Fruit fly (Drosophila melanogaster) whole organism, larva: ENCODE measurements around the gene ago.

ENCODE experiments used
- noc ChIP-seq: fragments of 200-800 bp; sonication (Bioruptor generic); optimal IDR thresholded peaks from 3 replicates; lab custom pipeline; 2019; ENCODE audit warnings: missing biosample characterization, mild to moderate bottlenecking, missing genetic modification characterization, moderate library complexity

Gene ago

DNA sequence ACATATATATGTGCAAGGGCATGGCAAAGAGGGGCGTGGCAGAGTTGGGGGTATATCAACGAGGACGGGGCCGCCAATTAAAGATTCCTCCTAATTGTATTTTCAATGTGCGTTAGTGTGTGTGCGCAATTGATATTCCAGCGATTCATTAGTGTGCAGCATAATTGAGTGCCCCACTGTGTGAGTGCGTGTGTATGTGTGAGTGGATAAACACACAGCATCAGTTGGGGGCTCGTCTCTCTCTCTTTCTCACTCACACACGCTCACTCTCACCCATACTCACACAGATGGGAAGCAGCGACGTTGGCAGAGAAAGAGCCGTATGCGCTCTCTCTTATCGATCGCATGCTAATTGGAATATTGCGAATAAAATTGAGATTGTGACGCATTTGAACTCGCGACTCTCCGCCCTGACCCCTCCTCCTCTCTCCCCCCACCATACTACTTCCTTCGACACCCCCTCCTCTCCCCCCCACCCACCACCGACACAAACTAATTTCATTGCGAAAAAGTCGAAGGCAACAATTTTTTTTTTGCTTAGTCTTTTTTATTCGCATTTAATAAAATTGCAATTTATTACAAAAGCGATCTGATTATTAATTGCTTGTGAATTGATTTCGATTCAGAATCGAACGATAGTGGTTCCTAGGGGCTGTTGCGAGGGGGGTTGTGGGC is 20.4 kb downstream of the ago start:
- no peak for TF ChIP-seq noc (tag; lab: Kevin White, UChicago)

DNA sequence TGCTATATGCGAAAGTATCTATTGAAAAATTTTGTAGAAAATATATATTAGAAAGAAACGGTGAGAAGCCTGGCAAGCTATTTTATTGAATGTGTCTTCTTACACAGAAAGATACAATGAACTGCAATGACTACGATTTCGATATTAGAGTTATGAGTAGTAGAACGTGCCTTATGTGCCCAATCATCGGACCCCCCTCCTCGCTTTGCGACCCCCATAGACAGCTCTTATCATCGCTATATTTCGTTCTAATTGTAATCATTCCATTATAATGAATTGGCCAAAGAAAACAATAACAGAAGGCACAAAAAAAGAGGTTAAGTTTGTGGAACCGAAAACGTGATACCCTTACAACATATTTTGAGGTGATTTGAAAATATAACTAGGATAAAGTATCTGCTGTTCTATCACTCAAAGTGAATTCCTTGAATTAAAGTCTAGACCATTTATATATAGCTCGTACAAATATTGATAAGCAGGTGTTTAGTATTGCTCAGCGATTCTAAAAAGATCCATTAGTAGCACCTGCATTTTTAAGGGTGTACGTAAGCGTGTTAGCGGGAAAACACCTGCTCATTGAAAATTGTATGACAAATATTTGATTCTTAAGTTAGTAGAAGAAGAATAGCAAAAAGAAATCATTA is 21.3 kb downstream of the ago start:
- TF ChIP-seq noc (tag; lab: Kevin White, UChicago): peak; percentile 50

DNA sequence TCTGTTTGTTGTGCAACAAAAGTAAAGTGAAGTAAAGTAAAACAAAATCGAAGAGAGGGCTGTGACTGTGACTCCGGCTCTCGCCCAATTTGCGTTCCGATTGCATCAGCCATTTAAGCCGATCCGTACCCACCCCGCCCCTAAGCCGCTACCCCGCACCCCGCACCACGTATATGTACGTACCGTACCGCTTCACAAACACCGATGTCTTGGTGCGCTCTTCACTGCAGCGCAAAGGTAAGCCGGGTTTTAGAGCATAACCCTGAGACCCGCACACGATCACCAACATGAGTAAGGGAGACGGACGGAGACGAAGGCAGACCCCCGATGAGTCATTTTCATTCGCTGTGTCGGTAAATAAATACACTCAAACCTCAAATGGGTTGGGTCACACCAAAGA is 21.9 kb downstream of the ago start:
- TF ChIP-seq noc (tag; lab: Kevin White, UChicago): no peak

DNA sequence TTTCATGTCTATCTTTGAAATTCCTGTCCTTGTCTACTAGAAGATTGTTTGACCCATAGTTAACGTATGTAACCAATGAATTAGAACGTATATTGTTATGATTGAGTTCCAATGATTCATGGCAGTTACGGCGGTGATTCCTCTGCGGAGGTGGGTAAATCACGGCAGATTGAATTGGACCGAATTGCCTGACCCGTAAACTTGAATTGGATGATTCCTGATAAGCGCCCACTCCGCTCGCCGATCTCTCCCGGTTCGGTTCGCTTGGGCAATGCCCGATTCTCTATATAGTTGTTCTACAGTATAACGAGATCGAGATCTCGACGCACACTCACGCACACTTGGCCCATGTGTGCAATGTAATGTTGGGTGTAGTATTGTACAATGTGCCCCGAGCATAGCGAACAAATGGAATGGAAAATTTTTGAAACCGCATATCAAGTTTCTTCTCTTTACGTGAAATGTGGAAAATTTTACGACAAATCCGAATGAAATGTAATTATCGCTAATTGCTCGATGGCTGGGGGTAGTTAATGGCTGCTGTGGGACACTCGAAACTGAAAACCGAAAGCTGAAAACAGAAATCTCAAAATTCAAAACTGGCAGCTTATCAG is 22.6 kb downstream of the ago start:
- no peak for TF ChIP-seq noc (tag; lab: Kevin White, UChicago)

DNA sequence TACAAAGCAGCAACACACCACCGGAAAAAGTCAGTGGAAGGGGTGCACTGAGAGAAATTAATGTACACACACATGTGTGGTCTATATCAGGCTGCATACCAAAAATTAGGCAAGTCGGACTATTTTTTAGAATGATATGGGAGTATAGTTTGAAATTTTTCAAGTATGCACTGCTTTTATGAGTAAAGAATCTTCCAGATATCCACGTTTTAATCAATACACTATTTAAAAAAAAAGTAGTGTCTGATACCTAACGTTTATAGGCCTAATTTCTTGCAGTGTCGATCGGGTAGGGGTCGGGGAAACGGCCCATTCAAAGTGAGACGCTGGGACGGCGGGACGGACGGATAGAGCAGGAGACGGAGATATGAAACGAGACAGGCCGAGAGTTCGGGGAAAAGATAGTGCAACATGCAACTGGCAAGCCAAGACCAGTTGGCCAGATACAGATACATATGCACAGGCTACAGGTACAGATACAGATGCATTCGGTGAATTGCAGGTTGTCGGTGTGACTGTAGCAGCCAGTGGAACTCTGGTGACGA is 23.7 kb downstream of the ago start:
- TF ChIP-seq noc (tag; lab: Kevin White, UChicago): no peak

DNA sequence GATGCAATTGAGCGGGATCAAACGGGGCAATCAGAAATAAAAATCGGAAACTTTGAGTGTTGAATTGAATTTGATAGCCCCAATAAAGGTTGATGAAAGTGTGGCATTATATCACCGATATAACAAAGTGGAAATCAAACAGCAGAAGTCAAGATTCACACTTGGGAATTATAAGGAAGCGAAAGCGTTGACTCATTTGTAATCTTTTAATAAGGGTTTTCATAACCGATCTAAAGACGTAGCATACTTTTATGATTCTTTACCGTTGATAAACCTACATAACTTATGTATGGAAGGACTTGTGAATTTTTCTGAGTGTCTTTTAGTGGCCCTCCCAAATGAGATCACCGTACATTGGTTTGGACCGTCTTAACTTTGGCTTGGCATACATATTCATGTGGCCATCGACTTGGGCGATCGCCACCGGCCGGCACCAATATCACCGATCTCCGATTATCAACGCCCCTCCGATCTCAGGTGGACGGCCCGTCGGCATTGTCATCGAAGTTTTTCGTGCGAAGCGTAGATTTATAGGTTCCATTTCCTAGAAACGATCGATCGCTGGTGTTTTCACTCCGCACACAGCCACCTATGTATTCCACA is 24.6 kb downstream of the ago start:
- TF ChIP-seq noc (tag; lab: Kevin White, UChicago): no peak

DNA sequence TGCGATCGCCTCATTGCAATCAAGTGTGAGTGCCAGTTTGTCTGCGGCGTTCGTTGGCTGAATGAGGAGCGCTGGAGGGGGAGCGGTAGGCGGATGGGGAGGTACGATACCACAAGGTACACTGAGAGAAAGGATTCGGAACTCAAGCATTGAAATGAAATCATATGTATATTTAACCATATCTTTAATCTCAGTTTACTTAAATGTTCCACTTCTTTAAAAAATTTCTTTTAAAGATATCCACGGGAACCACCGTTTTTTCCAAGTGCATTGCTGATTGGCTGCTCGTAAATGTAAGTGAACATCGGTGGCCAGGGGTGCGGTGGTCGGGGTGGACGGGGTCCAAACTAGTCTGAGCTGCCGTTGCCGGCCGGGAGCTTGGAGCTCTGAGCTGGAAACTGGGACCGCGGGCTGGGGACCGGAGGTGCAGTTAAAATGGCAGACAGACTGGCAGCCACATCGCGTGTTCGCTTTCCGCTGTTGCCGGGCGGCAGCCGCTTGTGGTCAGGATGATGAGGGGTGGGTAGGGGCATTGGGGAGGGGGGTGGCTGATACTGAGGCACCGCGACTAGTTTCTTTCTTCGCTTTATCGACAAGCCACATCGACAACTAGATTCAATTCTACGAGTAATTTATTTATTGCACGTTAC is 25.8 kb downstream of the ago start:
- TF ChIP-seq noc (tag; lab: Kevin White, UChicago): no peak

DNA sequence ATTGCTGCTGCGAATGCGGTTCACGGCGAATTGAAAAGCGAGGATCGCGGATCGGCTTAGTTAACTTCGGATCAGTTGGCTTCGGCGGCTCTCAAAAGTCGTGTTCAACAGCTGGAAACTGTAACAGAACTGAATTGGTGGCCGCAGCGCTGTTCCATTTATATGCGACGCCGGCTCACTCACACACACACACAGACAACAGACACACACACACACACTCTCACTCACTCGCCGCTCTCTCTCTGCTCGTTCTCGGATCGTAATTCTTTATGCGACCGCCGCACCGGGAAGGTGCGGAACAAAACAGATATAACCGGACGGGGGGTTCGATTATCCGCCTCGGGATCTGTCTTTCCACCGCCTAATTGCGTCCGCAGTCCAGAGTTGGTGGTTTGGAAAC is 26.9 kb downstream of the ago start, which contains the start of gene CG46460:
Gene CG46460, minus strand, starts transcription at position 139 of the 400 bp plus-strand sequence.
- no peak for TF ChIP-seq noc (tag; lab: Kevin White, UChicago)

DNA sequence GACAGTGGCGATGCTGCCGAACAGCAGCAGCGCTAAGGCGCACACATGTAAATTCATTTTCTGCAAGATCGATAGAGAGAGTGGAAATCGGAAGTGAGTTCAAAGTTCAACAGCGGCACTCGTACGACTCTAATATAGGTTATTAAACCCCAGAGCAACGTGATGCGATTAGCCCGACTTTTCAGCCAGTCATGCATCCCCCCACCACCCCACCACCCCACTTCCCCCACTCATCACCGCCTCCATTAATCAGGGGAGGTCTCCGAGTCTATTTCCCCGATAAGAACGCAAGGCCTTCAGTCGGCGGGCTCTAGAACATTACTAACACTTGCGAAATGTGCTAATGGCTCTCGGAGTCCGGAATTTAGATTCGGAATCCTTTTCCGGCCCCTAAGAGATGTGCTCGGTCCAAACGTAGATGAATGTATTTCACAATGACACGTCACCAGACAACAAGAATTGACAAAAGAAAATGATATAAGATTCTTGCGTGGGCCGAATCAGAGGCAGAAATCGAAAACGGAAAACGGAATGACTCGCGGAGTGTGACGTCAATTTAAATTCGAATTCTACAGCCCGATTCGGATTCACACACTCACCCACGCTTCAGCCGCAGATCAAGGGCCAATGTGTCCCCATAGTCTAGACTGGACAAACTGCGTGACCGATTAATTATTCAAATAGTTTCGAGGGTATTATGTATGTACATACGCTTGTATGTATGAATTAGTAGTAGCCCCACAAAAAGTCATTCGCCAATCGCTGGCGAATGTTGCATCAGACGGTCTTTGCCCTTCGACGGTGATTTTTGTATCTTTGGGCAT is 28.2 kb downstream of the ago start:
- peak; percentile 7 for TF ChIP-seq noc (tag; lab: Kevin White, UChicago)

DNA sequence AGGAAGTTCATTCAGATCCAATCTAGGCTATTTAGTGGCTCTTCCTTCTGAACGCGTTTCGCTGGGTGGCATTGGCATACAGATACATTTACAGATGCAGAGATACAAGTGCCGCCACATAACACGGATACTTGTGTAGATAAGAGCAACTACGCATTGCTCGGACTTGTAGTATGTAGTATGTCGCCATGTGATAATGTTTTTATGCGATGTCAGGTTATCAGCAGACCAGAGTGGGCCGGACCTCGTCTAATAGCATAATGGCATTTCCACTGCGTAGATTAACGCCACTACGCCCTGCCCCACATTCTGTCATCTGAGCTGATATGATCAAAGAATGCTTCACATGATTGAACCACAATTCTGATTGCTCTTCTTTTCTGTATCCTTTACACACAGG is 32.3 kb downstream of the ago start:
- peak; percentile 41 for TF ChIP-seq noc (tag; lab: Kevin White, UChicago)

DNA sequence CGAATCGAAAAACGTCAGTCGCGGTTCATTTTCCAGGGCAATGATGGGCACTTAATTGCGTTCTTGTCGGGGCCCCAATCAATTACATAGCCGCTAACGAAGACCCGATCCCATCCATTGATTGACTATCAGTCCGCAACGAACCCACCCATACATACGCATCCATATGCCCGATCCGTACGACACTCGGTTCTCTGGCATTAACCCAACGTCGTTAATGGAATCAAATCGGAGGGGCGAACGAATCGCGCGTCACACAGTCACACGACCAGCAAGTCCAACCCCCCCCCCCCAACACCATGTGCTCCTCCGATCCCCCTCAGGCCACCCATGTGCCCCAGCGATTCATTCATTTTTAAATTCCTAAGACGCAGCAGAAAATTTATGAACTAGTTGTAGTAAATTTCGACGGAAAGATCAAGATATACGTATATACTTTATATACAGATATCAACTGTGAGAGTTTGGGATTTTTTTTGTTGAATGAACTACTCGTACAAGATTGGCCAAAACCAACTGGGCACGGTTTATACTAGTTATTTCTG is 32.8 kb downstream of the ago start:
- peak; percentile 74 for TF ChIP-seq noc (tag; lab: Kevin White, UChicago)

DNA sequence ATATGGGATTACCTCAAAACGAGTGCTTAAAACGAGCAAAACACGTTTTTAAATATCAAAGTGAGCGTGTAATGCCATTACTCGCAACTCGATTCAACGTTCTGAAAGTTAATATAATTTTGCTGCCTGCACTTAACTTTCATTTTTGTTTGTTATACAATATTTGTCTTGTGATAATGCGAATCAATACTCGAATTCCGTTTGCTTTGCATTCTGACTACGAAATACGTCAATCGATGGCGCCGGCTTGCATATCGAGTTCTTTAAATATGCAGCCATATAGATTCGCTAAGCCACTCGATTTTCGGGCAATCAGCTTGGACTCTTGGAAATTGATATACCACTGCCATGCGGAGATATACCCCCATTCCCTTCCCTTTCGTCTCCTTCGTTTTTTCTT is 33.4 kb downstream of the ago start:
- no peak for TF ChIP-seq noc (tag; lab: Kevin White, UChicago)

DNA sequence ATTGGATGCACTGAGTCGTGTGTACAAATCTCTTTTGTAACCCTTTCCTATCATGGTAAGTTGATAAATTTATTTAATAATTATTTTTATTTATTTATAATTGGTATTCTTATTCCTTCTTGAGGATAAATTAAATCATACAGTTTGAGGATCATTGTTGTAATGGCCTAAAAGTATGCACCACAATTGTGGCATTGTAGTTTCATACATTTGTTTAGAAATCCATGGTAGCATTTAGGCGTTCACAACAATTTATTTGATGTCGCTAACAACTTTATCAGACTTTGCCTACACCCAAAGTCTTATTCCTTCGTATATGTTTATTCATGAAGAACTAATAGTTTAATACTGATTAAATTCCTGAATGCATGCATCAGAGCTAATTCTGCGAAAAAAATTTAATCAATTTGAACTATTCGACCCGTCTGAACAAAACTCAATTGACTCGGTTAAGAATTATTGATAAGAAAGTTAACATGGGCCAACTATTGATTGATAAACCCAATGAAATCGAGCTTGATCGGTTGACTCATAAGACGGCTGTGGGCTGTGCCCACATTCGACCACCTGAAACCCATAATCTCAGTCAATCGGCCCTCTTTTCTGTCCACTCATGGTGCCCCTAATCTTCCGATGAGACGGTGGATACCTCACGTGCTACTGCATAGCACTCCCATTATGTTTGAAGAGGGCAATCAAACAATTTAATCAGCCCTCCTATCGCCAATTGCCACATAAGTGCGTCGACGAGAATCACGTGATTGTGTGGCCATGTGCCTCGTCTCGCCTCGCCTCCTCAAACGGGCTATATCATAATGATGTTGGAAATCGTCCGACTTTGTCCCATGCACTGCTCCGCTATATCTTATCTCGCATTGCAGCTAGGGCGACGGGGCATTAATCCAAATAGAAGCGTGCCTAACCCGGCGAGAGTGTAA is 34.5 kb downstream of the ago start:
- no peak for TF ChIP-seq noc (tag; lab: Kevin White, UChicago)
